Worm (Caenorhabditis elegans) whole organism, L1 larva: Measurements from ENCODE around the gene C44C10.10.

Experiments used
- C16A3.4 ChIP-seq: fragments of 150-350 bp; optimal IDR thresholded peaks from 2 replicates; lab custom pipeline; 2014; ENCODE audit warnings: missing biosample characterization, missing genetic modification characterization
- C34B4.2 ChIP-seq: sonication (generic microtip); optimal IDR thresholded peaks from 2 replicates; lab custom pipeline; 2017; ENCODE audit warnings: mild to moderate bottlenecking, missing genetic modification characterization, missing compliant biosample characterization
- dsc-1 ChIP-seq: sonication (generic microtip); optimal IDR thresholded peaks from 2 replicates; lab custom pipeline; 2016; ENCODE audit warnings: mild to moderate bottlenecking, missing genetic modification characterization, missing compliant biosample characterization
- efl-3 ChIP-seq: fragments of 200-800 bp; sonication (Bioruptor generic); optimal IDR thresholded peaks from 2 replicates; lab custom pipeline; 2018; ENCODE audit warnings: mild to moderate bottlenecking, missing genetic modification characterization, missing compliant biosample characterization
- elt-2 ChIP-seq: sonication (generic microtip); optimal IDR thresholded peaks from 2 replicates; lab custom pipeline; 2016; ENCODE audit warnings: missing genetic modification characterization, mild to moderate bottlenecking, inconsistent platforms, missing compliant biosample characterization, missing genetic modification reagents
- ets-5 ChIP-seq: fragments of 200-800 bp; sonication (Bioruptor generic); IDR thresholded peaks from 2 replicates; pipeline ENCODE4 v1.3.6; 2022; ENCODE audit warnings: missing genetic modification characterization, missing compliant biosample characterization
- fkh-8 ChIP-seq: sonication (generic microtip); optimal IDR thresholded peaks from 2 replicates; lab custom pipeline; 2016; ENCODE audit warnings: mild to moderate bottlenecking, missing genetic modification characterization, missing compliant biosample characterization
- hpl-2 ChIP-seq: fragments of 150-350 bp; optimal IDR thresholded peaks from 2 replicates; lab custom pipeline; 2014; ENCODE audit warnings: missing biosample characterization, missing genetic modification reagents, missing genetic modification characterization
- isw-1 ChIP-seq: fragments of 200-800 bp; sonication (Bioruptor generic); IDR thresholded peaks from 2 replicates; pipeline ENCODE4 v1.3.6; 2022; ENCODE audit warnings: missing genetic modification characterization, missing compliant biosample characterization
- jun-1 ChIP-seq: fragments of 150-350 bp; optimal IDR thresholded peaks from 2 replicates; lab custom pipeline; 2014; ENCODE audit warnings: missing biosample characterization, missing genetic modification reagents, missing genetic modification characterization
- lin-13 ChIP-seq: fragments of 150-350 bp; optimal IDR thresholded peaks from 2 replicates; lab custom pipeline; 2014; ENCODE audit warnings: missing biosample characterization, missing genetic modification reagents, missing genetic modification characterization
- lin-14 ChIP-seq: fragments of 200-800 bp; sonication (Bioruptor generic); optimal IDR thresholded peaks from 2 replicates; lab custom pipeline; 2018; ENCODE audit warnings: mild to moderate bottlenecking, missing genetic modification characterization, moderate library complexity, missing compliant biosample characterization
- lin-35 ChIP-seq, 2 experiments: fragments of 150-350 bp; optimal IDR thresholded peaks; 2 replicates each; lab custom pipeline; 2014; ENCODE audit warnings: missing biosample characterization in 2 of 2, missing genetic modification characterization in 2 of 2, missing genetic modification reagents in 2 of 2
- lin-39 ChIP-seq: fragments of 150-350 bp; optimal IDR thresholded peaks from 2 replicates; lab custom pipeline; 2014; ENCODE audit warnings: missing biosample characterization, missing genetic modification reagents, missing genetic modification characterization
- mab-9 ChIP-seq: fragments of 200-800 bp; sonication (Bioruptor generic); IDR thresholded peaks from 2 replicates; pipeline ENCODE4 v1.3.6; 2022; ENCODE audit warnings: missing genetic modification reagents, missing genetic modification characterization, missing compliant biosample characterization
- mdl-1 ChIP-seq, 2 experiments: fragments of 150-350 bp; optimal IDR thresholded peaks; 2 replicates each; lab custom pipeline; 2014 to 2017; ENCODE audit warnings: missing biosample characterization in 2 of 2, missing genetic modification characterization in 2 of 2, inconsistent platforms in 1 of 2
- nhr-20 ChIP-seq: sonication (generic microtip); optimal IDR thresholded peaks from 2 replicates; lab custom pipeline; 2016; ENCODE audit warnings: mild to moderate bottlenecking, missing genetic modification characterization, missing compliant biosample characterization
- nhr-47 ChIP-seq: sonication (generic microtip); optimal IDR thresholded peaks from 2 replicates; lab custom pipeline; 2016; ENCODE audit warnings: mild to moderate bottlenecking, missing genetic modification characterization, moderate library complexity, missing compliant biosample characterization
- nhr-71 ChIP-seq: sonication (generic microtip); optimal IDR thresholded peaks from 2 replicates; lab custom pipeline; 2016; ENCODE audit warnings: mild to moderate bottlenecking, missing genetic modification characterization, moderate library complexity, missing compliant biosample characterization
- nhr-85 ChIP-seq: sonication (generic microtip); peaks from one replicate; lab custom pipeline; 2016; ENCODE audit warnings: missing genetic modification characterization, inconsistent platforms, missing compliant biosample characterization
- nhr-90 ChIP-seq: sonication (generic microtip); optimal IDR thresholded peaks from 2 replicates; lab custom pipeline; 2016; ENCODE audit warnings: mild to moderate bottlenecking, missing genetic modification characterization, missing compliant biosample characterization; ENCODE audit not compliant: poor library complexity
- pqm-1 ChIP-seq: sonication (generic microtip); optimal IDR thresholded peaks from 3 replicates; lab custom pipeline; 2017; ENCODE audit warnings: missing biosample characterization, missing genetic modification characterization
- snpc-4 ChIP-seq: fragments of 150-350 bp; optimal IDR thresholded peaks from 2 replicates; lab custom pipeline; 2014; ENCODE audit warnings: missing biosample characterization, missing genetic modification characterization
- sup-37 ChIP-seq: fragments of 200-800 bp; sonication (Bioruptor generic); optimal IDR thresholded peaks from 2 replicates; lab custom pipeline; 2018; ENCODE audit warnings: mild to moderate bottlenecking, missing genetic modification characterization, missing compliant biosample characterization
- tlp-1 ChIP-seq: fragments of 150-350 bp; optimal IDR thresholded peaks from 2 replicates; lab custom pipeline; 2014; ENCODE audit warnings: missing biosample characterization, missing genetic modification characterization
- unc-30 ChIP-seq: sonication (generic microtip); optimal IDR thresholded peaks from 2 replicates; lab custom pipeline; 2017; ENCODE audit warnings: missing biosample characterization, missing genetic modification characterization
- unc-86 ChIP-seq: sonication (generic microtip); optimal IDR thresholded peaks from 2 replicates; lab custom pipeline; 2016; ENCODE audit warnings: missing genetic modification characterization, missing compliant biosample characterization
- zip-4 ChIP-seq: fragments of 200-800 bp; sonication (Bioruptor generic); optimal IDR thresholded peaks from 2 replicates; lab custom pipeline; 2018; ENCODE audit warnings: mild to moderate bottlenecking, missing genetic modification characterization, moderate library complexity, missing compliant biosample characterization

Gene C44C10.10

DNA sequence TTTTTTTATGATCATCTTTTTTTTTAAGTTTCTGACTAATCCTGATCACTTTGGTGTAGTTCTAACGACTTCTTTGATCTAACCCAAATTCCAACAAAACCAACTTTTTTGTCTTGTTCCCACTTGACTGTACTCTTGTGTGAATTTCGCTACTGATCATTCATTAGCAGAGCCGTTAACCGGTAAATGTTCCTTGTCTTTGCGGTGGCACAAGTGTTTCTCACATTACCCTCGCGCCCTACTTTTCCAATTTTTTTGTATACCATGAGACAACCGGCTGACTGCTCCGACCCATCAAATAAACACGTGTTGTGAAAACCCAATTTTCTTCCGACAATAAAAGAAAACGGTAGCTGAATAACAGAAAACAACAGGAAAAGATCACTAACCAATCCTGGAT is 42.6 kb downstream of the C44C10.10 start:
- TF ChIP-seq isw-1 (GFP tag; lab: Robert Waterston, UW) = no peak
- TF ChIP-seq nhr-47 (tag; lab: Kevin White, UChicago) = no peak
- no peak for TF ChIP-seq snpc-4 (tag; lab: Kevin White, UChicago)
- TF ChIP-seq lin-35 (GFP tag; optimal IDR thresholded peaks at IDR 0.05; lab: Kevin White, UChicago) = no peak
- no peak for TF ChIP-seq nhr-90 (tag; lab: Kevin White, UChicago)
- no peak for TF ChIP-seq mab-9 (GFP tag; lab: Robert Waterston, UW)
- TF ChIP-seq C16A3.4 (tag; lab: Kevin White, UChicago) = no peak
- TF ChIP-seq hpl-2 (GFP tag; lab: Kevin White, UChicago) = no peak
- no peak for TF ChIP-seq lin-39 (tag; lab: Kevin White, UChicago)
- no peak for TF ChIP-seq ets-5 (GFP tag; lab: Robert Waterston, UW)
- no peak for TF ChIP-seq nhr-85 (tag; lab: Kevin White, UChicago)
- no peak for TF ChIP-seq sup-37
- TF ChIP-seq unc-86 = no peak
- TF ChIP-seq, all 84 proteins: peak for 0

DNA sequence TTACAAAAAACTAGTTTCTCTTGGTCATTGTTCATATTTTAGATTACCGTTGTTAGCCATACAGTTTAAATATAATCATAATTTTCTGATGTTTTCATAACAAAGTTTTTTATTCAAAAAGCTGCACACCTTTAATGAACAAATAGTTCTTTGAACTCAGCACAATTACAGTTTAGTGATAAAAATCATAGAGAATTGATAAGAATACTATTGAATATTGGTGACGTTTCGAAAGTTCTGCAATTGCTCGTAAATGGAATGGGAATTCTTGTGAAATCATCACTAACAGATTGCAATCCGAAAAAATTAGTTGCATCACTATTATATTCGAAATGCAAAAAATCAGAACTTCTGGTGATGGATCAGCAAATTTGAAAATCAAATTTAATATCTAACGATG is 44.0 kb downstream of the C44C10.10 start:
- TF ChIP-seq C34B4.2 (tag; lab: Kevin White, UChicago) (no peak), elt-2 (tag; lab: Kevin White, UChicago) (peak; percentile 1), zip-4 (GFP tag; lab: Kevin White, UChicago) (no peak), unc-30 (tag; lab: Kevin White, UChicago) (no peak)
- TF ChIP-seq, all 84 proteins: peak for 1

DNA sequence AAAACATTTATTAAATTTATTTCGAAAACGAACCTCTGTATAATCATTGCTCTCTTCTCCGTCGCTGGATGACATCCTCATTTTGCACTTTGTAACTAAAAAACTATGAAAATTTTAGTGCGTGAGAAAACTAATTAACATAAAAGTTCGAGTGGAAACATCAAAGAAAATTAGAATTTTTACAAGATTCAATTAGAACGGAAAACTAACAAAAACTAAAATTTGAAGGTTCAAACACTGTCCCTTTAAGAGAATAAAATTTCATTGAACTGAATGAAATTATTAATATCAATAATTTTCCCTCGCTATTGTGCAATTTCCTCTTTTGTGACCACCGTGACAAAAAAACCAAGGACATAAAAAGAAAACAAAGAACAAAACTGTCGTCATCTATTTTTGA is 46.9 kb downstream of the C44C10.10 start, which contains the start of gene D1053.3:
Gene D1053.3 (minus strand): TSS at position 101 of the 400 bp plus-strand sequence.
- TF ChIP-seq lin-13 (GFP tag; lab: Kevin White, UChicago) (no peak), jun-1 (no peak)
- TF ChIP-seq, all 84 proteins: peak for 0

DNA sequence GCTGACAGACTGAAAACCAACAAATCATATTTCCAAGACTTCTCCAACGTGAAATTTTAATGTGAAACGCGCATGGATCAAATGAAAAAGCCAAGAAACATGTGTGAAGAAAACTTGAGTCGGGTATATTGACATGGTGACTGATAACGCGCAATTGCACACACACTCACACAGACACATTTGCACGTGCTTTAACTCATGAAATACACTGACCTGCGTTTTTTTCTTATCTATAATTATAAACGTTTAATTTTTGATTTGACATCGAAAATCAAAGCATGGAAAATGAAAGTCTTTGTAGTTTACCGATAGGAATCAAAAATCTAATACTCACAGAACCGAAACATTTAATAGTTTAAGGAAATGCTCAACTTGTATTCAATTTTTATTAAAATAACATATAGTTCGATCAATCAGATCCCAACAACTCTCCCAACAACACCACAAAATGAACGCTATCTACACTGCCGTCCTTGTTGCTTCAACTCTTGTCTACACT is 48.5 kb downstream of the C44C10.10 start, which contains the start of gene nspa-9:
Gene nspa-9 (plus strand): TSS at position 449 of the 499 bp plus-strand sequence.
- TF ChIP-seq ets-5 (GFP tag; lab: Robert Waterston, UW) = no peak
- TF ChIP-seq nhr-90 (tag; lab: Kevin White, UChicago) = peak; percentile 36
- peak; percentile 10 for TF ChIP-seq fkh-8
- TF ChIP-seq elt-2 (tag; lab: Kevin White, UChicago) = peak; percentile 92
- TF ChIP-seq dsc-1 (tag; lab: Kevin White, UChicago) = peak; percentile 39
- TF ChIP-seq tlp-1 (tag; lab: Kevin White, UChicago) = no peak
- no peak for TF ChIP-seq efl-3 (GFP tag; lab: Kevin White, UChicago)
- TF ChIP-seq lin-35 (GFP tag; optimal IDR thresholded peaks at IDR 0.05; lab: Kevin White, UChicago) = peak in 1 of 2 experiments; percentile 30
- TF ChIP-seq nhr-20 (tag; lab: Kevin White, UChicago) = peak; percentile 45
- TF ChIP-seq mdl-1 (tag; optimal IDR thresholded peaks at IDR 0.05; lab: Kevin White, UChicago) = peak in 1 of 2 experiments; percentile 57
- TF ChIP-seq nhr-47 (tag; lab: Kevin White, UChicago) = no peak
- peak; percentile 33 for TF ChIP-seq lin-14 (GFP tag; lab: Kevin White, UChicago)
- TF ChIP-seq nhr-71 = peak; percentile 47
- TF ChIP-seq pqm-1 (tag; lab: Kevin White, UChicago) = peak; percentile 46
